Fruit fly (Drosophila melanogaster) whole organism, pupa: ENCODE results near the gene lcs.

Experiments
- CG10348 ChIP-seq: fragments of 200-800 bp; sonication (Bioruptor generic); IDR thresholded peaks from 2 replicates; pipeline ENCODE4 v1.3.6; 2022; ENCODE audit warnings: missing biosample characterization, missing genetic modification characterization
- CG12605 ChIP-seq: fragments of 200-800 bp; sonication (Bioruptor generic); IDR thresholded peaks from 2 replicates; pipeline ENCODE4 v1.3.6; 2022; ENCODE audit warnings: missing biosample characterization, missing genetic modification characterization
- CG13204 ChIP-seq: fragments of 200-800 bp; sonication (Bioruptor generic); optimal IDR thresholded peaks from 2 replicates; lab custom pipeline; 2018; ENCODE audit warnings: missing biosample characterization, mild to moderate bottlenecking, missing genetic modification characterization, moderate library complexity
- CG14655 ChIP-seq: fragments of 200-800 bp; sonication (Bioruptor generic); optimal IDR thresholded peaks from 3 replicates; lab custom pipeline; 2017; ENCODE audit warnings: mild to moderate bottlenecking, missing biosample characterization, missing genetic modification reagents, missing genetic modification characterization
- CG15710 ChIP-seq: fragments of 200-800 bp; sonication (Bioruptor generic); optimal IDR thresholded peaks from 2 replicates; lab custom pipeline; 2018; ENCODE audit warnings: missing biosample characterization, mild to moderate bottlenecking, missing genetic modification characterization, moderate library complexity
- CG17806 ChIP-seq: fragments of 200-800 bp; sonication (Bioruptor generic); optimal IDR thresholded peaks from 2 replicates; lab custom pipeline; 2018; ENCODE audit warnings: missing biosample characterization, mild to moderate bottlenecking, missing genetic modification characterization, moderate library complexity
- CG32121 ChIP-seq: fragments of 200-800 bp; sonication (Bioruptor generic); IDR thresholded peaks from 2 replicates; pipeline ENCODE4 v1.3.6; 2022; ENCODE audit warnings: missing biosample characterization, missing genetic modification characterization
- CG34367 ChIP-seq: fragments of 200-800 bp; sonication (Bioruptor generic); optimal IDR thresholded peaks from 2 replicates; lab custom pipeline; 2018; ENCODE audit warnings: missing biosample characterization, mild to moderate bottlenecking, missing genetic modification characterization
- CG4496 ChIP-seq: fragments of 200-800 bp; sonication (Bioruptor generic); IDR thresholded peaks from 3 replicates; pipeline ENCODE4 v1.3.6; 2022; ENCODE audit warnings: missing biosample characterization, missing genetic modification characterization
- CG8159 ChIP-seq: fragments of 200-800 bp; sonication (Bioruptor generic); optimal IDR thresholded peaks from 3 replicates; lab custom pipeline; 2018; ENCODE audit warnings: missing biosample characterization, mild to moderate bottlenecking, missing genetic modification characterization, moderate library complexity
- CG8301 ChIP-seq: fragments of 200-800 bp; sonication (Bioruptor generic); optimal IDR thresholded peaks from 2 replicates; lab custom pipeline; 2018; ENCODE audit warnings: missing biosample characterization, mild to moderate bottlenecking, missing genetic modification characterization
- CG9948 ChIP-seq: fragments of 200-800 bp; sonication (Bioruptor generic); optimal IDR thresholded peaks from 2 replicates; lab custom pipeline; 2018; ENCODE audit warnings: missing biosample characterization, mild to moderate bottlenecking, missing genetic modification characterization, moderate library complexity
- D1 ChIP-seq: fragments of 200-800 bp; sonication (Bioruptor generic); optimal IDR thresholded peaks from 2 replicates; lab custom pipeline; 2018; ENCODE audit warnings: missing biosample characterization, mild to moderate bottlenecking, missing genetic modification characterization, moderate library complexity
- EcR ChIP-seq: fragments of 200-800 bp; sonication (Bioruptor generic); optimal IDR thresholded peaks from 3 replicates; lab custom pipeline; 2019; ENCODE audit warnings: missing biosample characterization, missing genetic modification characterization, mild to moderate bottlenecking, moderate library complexity, missing genetic modification reagents
- Ets98B ChIP-seq: fragments of 200-800 bp; sonication (Bioruptor generic); IDR thresholded peaks from 2 replicates; pipeline ENCODE4 v1.3.6; 2022; ENCODE audit warnings: missing biosample characterization, missing genetic modification characterization
- Pif1A ChIP-seq: fragments of 200-800 bp; sonication (Bioruptor generic); optimal IDR thresholded peaks from 3 replicates; lab custom pipeline; 2016; ENCODE audit warnings: missing biosample characterization, missing genetic modification characterization
- Pif1B ChIP-seq: fragments of 200-800 bp; sonication (Bioruptor generic); optimal IDR thresholded peaks from 3 replicates; lab custom pipeline; 2016; ENCODE audit warnings: missing biosample characterization, missing genetic modification characterization
- Snoo ChIP-seq: fragments of 200-800 bp; sonication (Bioruptor generic); optimal IDR thresholded peaks from 3 replicates; lab custom pipeline; 2017; ENCODE audit warnings: missing biosample characterization, mild to moderate bottlenecking, missing genetic modification characterization, inconsistent platforms
- fd96Ca ChIP-seq: fragments of 200-800 bp; sonication (Bioruptor generic); IDR thresholded peaks from 3 replicates; pipeline ENCODE4 v1.3.6; 2022; ENCODE audit warnings: missing biosample characterization, missing genetic modification characterization
- gl ChIP-seq: fragments of 200-800 bp; sonication (Bioruptor generic); optimal IDR thresholded peaks from 2 replicates; lab custom pipeline; 2018; ENCODE audit warnings: missing biosample characterization, mild to moderate bottlenecking, missing genetic modification characterization
- rn ChIP-seq: fragments of 200-800 bp; sonication (Bioruptor generic); IDR thresholded peaks from 2 replicates; pipeline ENCODE4 v1.3.6; 2022; ENCODE audit warnings: missing biosample characterization, missing genetic modification characterization

lcs gene

DNA sequence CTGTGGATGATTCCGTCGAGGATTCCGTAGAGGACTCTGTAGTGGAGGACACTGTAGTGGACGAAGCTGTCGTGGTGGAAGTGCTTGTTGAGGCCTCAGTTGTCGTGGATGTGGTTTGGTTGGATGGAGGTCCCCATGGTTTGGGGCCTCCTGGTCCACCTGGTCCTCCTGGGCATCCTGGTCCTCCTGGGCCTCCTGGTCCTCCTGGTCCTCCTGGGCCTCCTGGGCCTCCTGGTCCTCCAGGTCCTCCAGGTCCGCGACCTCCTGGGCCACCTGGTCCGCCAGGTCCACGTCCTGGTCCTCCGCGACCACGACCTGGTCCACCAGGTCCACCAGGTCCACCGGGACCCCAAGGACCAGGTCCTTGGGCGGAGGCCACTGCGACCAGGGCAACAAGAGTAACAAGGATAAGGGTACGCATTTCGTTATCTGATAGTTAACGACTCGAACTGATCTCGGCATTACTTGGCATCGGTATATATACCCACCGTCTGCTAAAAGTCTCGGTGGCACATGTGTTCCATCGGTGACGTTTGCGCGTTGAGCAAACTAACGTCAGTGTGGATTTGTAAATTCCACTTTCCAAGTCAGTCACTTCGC, at the start of gene lcs:
Gene lcs (minus strand): TSS at position 457 of the 600 bp plus-strand sequence.
- TF ChIP-seq CG12605 (GFP tag; lab: Robert Waterston, UW), result no peak

- TF ChIP-seq CG14655 (GFP tag; lab: Kevin White, UChicago) (no peak), CG15710 (no peak), rn (GFP tag; lab: Robert Waterston, UW) (no peak), CG17806 (tag; lab: Kevin White, UChicago) (no peak)
Observed at dm6 chrX:21440687-21441086, 43.6 kb upstream of the lcs start.

- TF ChIP-seq Ets98B (GFP tag; lab: Robert Waterston, UW), result no peak
- TF ChIP-seq CG15710, result no peak
- no peak for TF ChIP-seq D1 (tag; lab: Kevin White, UChicago)
- TF ChIP-seq Snoo, result no peak
- no peak for TF ChIP-seq CG13204 (GFP tag; lab: Kevin White, UChicago)
- no peak for TF ChIP-seq fd96Ca (GFP tag; lab: Robert Waterston, UW)
- TF ChIP-seq CG17806 (tag; lab: Kevin White, UChicago), result no peak
- TF ChIP-seq rn (GFP tag; lab: Robert Waterston, UW), result no peak
- TF ChIP-seq CG10348 (GFP tag; lab: Robert Waterston, UW), result no peak
- no peak for TF ChIP-seq CG34367 (tag; lab: Kevin White, UChicago)
- no peak for TF ChIP-seq EcR (GFP tag; lab: Kevin White, UChicago)
- TF ChIP-seq CG32121, result no peak
- TF ChIP-seq CG4496, result no peak
- TF ChIP-seq Pif1B, result no peak
- TF ChIP-seq CG8159 (tag; lab: Kevin White, UChicago), result no peak
- no peak for TF ChIP-seq CG9948 (tag; lab: Kevin White, UChicago)
- no peak for TF ChIP-seq Pif1A (GFP tag; lab: Kevin White, UChicago)
- TF ChIP-seq CG12605 (GFP tag; lab: Robert Waterston, UW), result no peak
- no peak for TF ChIP-seq CG14655 (GFP tag; lab: Kevin White, UChicago)
- no peak for TF ChIP-seq gl
Observed at dm6 chrX:21429156-21429555, 32.0 kb upstream of the lcs start, which contains the start of gene CG10918. CG10918 (minus strand) TSS chrX:21429256.

DNA sequence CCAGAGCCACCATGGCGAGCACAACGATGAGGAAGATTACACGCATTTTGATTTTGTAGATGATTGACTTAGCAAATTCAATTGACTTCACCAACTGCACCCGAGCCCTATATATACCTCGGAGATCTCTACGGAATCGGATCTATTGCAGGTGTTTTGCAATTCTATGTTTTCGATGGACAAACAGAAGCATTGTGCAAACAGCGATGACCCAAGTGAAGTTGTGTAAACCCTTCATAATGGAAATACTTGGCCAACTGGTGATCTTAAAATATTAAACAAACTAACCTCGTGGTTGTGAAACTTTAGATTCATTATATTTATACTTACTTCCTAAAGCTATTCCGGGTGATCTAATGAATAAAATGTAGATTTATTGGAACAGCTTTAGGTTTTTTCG, 5.6 kb upstream of the lcs start, which contains the start of gene whe:
Gene whe (minus strand): TSS at position 101 of the 400 bp plus-strand sequence.
- no peak for TF ChIP-seq CG34367 (tag; lab: Kevin White, UChicago)
- no peak for TF ChIP-seq rn (GFP tag; lab: Robert Waterston, UW)
- no peak for TF ChIP-seq EcR (GFP tag; lab: Kevin White, UChicago)
- no peak for TF ChIP-seq CG32121
- no peak for TF ChIP-seq Pif1A (GFP tag; lab: Kevin White, UChicago)
- TF ChIP-seq D1 (tag; lab: Kevin White, UChicago), result no peak
- no peak for TF ChIP-seq CG17806 (tag; lab: Kevin White, UChicago)
- no peak for TF ChIP-seq CG10348 (GFP tag; lab: Robert Waterston, UW)
- no peak for TF ChIP-seq Pif1B
- TF ChIP-seq, all 21 proteins: peak for 0

dm6 chrX:21388734-21389133, 8.4 kb downstream of the lcs start, which contains the start of gene mst:
mst (plus strand) TSS chrX:21388977.
- TF ChIP-seq CG9948 (tag; lab: Kevin White, UChicago) (no peak), EcR (GFP tag; lab: Kevin White, UChicago) (no peak), CG34367 (tag; lab: Kevin White, UChicago) (no peak), CG4496 (no peak), rn (GFP tag; lab: Robert Waterston, UW) (no peak), gl (no peak), fd96Ca (GFP tag; lab: Robert Waterston, UW) (no peak), CG10348 (GFP tag; lab: Robert Waterston, UW) (no peak), CG32121 (no peak), Snoo (no peak), CG14655 (GFP tag; lab: Kevin White, UChicago) (no peak), CG8301 (tag; lab: Kevin White, UChicago) (no peak), CG17806 (tag; lab: Kevin White, UChicago) (no peak)

DNA sequence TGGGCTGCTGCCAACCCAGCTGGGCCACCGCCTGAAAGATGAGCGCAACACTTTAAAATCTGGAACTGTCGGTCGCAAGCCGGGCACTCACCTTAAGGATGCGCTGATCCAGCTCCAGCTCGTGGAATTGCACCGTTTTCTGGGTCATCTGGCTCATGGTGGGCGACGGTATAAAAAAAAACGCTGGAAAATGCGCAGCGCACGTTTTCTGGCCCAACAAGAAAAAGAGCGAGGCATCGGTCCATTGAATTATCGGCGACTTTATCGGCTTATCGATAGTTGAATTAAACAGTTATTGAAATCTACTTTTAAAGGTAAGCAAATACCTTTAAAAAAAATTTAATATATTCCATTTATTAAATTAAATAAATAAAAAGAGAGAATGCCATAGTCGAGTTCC, 9.4 kb downstream of the lcs start, which contains the start of gene Ddx56:
Gene Ddx56 (minus strand): TSS at position 252 of the 400 bp plus-strand sequence.
- TF ChIP-seq gl, result no peak
- no peak for TF ChIP-seq CG13204 (GFP tag; lab: Kevin White, UChicago)
- no peak for TF ChIP-seq CG17806 (tag; lab: Kevin White, UChicago)
- TF ChIP-seq Snoo, result no peak
- no peak for TF ChIP-seq CG15710
- TF ChIP-seq CG10348 (GFP tag; lab: Robert Waterston, UW), result no peak
- no peak for TF ChIP-seq D1 (tag; lab: Kevin White, UChicago)
- TF ChIP-seq CG32121, result no peak
- no peak for TF ChIP-seq CG8159 (tag; lab: Kevin White, UChicago)
- no peak for TF ChIP-seq Ets98B (GFP tag; lab: Robert Waterston, UW)
- TF ChIP-seq CG9948 (tag; lab: Kevin White, UChicago), result no peak
- no peak for TF ChIP-seq fd96Ca (GFP tag; lab: Robert Waterston, UW)
- no peak for TF ChIP-seq CG14655 (GFP tag; lab: Kevin White, UChicago)
- TF ChIP-seq CG4496, result no peak
- no peak for TF ChIP-seq rn (GFP tag; lab: Robert Waterston, UW)
- TF ChIP-seq CG34367 (tag; lab: Kevin White, UChicago), result no peak
- TF ChIP-seq, all 21 proteins: peak for 0
